Worm (Caenorhabditis elegans): ENCODE data around the gene ZC262.7.
A peak's percentile ranks its signal among the peaks of the same experiment; 100 is the strongest.

The ZC262.7 gene

DNA sequence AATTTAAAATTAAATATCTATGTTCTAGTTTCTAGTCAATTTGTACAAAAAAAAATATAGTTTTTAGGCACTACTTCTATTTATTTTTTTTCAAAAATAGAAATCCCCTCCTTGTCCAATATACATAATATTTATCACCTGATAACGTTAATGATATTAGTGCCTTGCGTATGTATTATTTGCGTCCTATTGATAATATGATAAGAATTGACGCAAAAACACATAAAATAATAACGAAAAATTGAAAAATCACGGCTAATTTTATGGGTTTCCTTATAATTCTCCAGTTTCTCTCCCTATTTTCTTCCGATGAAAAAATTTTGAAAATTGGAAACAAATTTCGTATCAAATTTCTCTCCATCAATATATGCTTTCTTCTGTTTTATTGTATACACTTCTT is 44.4 kb downstream of the ZC262.7 start:
- TF ChIP-seq efl-1 (optimal IDR thresholded peaks at IDR 0.05), result no peak
- peak in 1 of 2 experiments; percentile 72 for TF ChIP-seq efl-1 (GFP tag; optimal IDR thresholded peaks at IDR 0.05 in 1 of 2)
- no peak for TF ChIP-seq egl-13 (tag; optimal IDR thresholded peaks at IDR 0.05)
- TF ChIP-seq unc-30 (tag; optimal IDR thresholded peaks at IDR 0.05), result no peak
- peak; percentile 68 for TF ChIP-seq elt-2 (tag; optimal IDR thresholded peaks at IDR 0.05)
- TF ChIP-seq nhr-71 (tag; optimal IDR thresholded peaks at IDR 0.05), result no peak
- no peak for TF ChIP-seq F16B12.6 (tag; optimal IDR thresholded peaks at IDR 0.05)
- TF ChIP-seq xbp-1 (tag; optimal IDR thresholded peaks at IDR 0.05), result no peak
- no peak for TF ChIP-seq irx-1 (tag; optimal IDR thresholded peaks at IDR 0.05)
- TF ChIP-seq ceh-8 (GFP tag; optimal IDR thresholded peaks at IDR 0.05), result no peak
- TF ChIP-seq ceh-82 (tag; optimal IDR thresholded peaks at IDR 0.05), result no peak
- TF ChIP-seq jun-1 (tag; optimal IDR thresholded peaks at IDR 0.05), result no peak
- no peak for TF ChIP-seq ama-1 (optimal IDR thresholded peaks at IDR 0.05)
- TF ChIP-seq lin-14 (GFP tag; optimal IDR thresholded peaks at IDR 0.05), result peak; percentile 8
- TF ChIP-seq fkh-4 (tag; optimal IDR thresholded peaks at IDR 0.05; ENCODE audit: borderline replicate concordance), result no peak
- no peak for TF ChIP-seq tlp-1 (tag; optimal IDR thresholded peaks at IDR 0.05)
- TF ChIP-seq nhr-11 (tag; optimal IDR thresholded peaks at IDR 0.05), result no peak
- no peak for TF ChIP-seq lin-35 (GFP tag; optimal IDR thresholded peaks at IDR 0.05)
- TF ChIP-seq C04F5.9 (tag; optimal IDR thresholded peaks at IDR 0.05), result no peak
- TF ChIP-seq ceh-63 (GFP tag; optimal IDR thresholded peaks at IDR 0.05), result no peak
- TF ChIP-seq nhr-90 (tag; optimal IDR thresholded peaks at IDR 0.05; ENCODE audit: poor library complexity), result no peak
- TF ChIP-seq mef-2 (tag; optimal IDR thresholded peaks at IDR 0.05), result no peak

ce11 chrIII:8299078-8299587 is 45.0 kb downstream of the ZC262.7 start:
- no peak for TF ChIP-seq C04F5.9 (tag; optimal IDR thresholded peaks at IDR 0.05)
- peak; percentile 36 for TF ChIP-seq dsc-1 (tag; optimal IDR thresholded peaks at IDR 0.05)
- TF ChIP-seq F16B12.6 (tag; optimal IDR thresholded peaks at IDR 0.05), result no peak
- TF ChIP-seq vab-15 (tag; optimal IDR thresholded peaks at IDR 0.05), result no peak

DNA sequence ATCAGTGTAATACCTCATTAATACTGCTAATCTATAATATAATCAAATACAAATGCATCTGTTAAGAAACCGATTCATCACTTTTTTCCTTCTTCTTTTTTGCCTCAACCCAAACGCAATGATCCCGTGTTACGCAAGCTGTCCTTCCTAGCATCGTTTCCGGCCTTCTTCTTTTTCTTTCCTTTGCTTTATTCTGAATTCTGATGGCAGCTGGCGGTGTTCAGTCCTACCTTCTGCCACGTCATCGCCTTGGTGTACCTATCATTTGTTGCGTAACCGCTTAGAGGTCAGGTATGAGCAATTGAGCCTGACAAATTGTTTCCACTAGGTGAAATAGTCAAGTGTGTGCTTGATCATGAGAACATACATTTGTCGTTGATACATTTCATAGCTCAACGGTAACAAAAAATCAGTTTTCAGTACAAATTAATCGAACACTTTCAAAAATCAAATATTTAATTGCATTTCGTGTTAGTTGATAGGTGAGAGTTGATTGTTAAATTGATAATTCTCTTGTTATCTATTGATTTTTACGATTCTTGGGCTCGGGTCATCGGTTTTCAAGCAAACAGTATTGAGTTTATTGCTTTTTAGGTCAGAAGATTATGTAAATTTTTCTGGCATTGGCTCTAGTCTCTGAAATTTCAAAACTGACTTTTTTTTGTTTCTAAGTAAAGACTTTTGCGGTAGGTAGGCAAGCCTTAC is 45.8 kb downstream of the ZC262.7 start:
- TF ChIP-seq lir-3 (tag; optimal IDR thresholded peaks at IDR 0.05; ENCODE audit: poor library complexity) (no peak), mep-1 (tag; optimal IDR thresholded peaks at IDR 0.05) (no peak), elt-2 (tag; optimal IDR thresholded peaks at IDR 0.05) (peak; percentile 8), hlh-17 (GFP tag; optimal IDR thresholded peaks at IDR 0.05; ENCODE audit: borderline replicate concordance) (no peak)

All from whole organism, L1 larva.